Worm (Caenorhabditis elegans) whole organism, young adult: ENCODE measurements around the gene ipla-1.

Source experiments
- athp-1 ChIP-seq: sonication (generic microtip); optimal IDR thresholded peaks from 2 replicates; lab custom pipeline; 2017; ENCODE audit warnings: mild to moderate bottlenecking, missing genetic modification characterization, missing compliant biosample characterization
- ceh-40 ChIP-seq: fragments of 200-800 bp; sonication (Bioruptor generic); IDR thresholded peaks from 2 replicates; pipeline ENCODE4 v1.3.6; 2022; ENCODE audit warnings: missing genetic modification characterization, missing compliant biosample characterization
- let-526 ChIP-seq: fragments of 200-800 bp; sonication (Bioruptor generic); IDR thresholded peaks from 2 replicates; pipeline ENCODE4 v1.3.6; 2022; ENCODE audit warnings: missing genetic modification reagents, missing genetic modification characterization, missing compliant biosample characterization
- lin-26 ChIP-seq: fragments of 200-800 bp; sonication (Bioruptor generic); IDR thresholded peaks from 2 replicates; pipeline ENCODE4 v1.3.6; 2022; ENCODE audit warnings: missing genetic modification reagents, missing genetic modification characterization, missing compliant biosample characterization
- lin-35 ChIP-seq, 3 experiments: fragments of 150-350 bp in 2 of 3; sonication (generic microtip) in 1 of 3; optimal IDR thresholded peaks; 2 replicates each; lab custom pipeline; 2014 to 2018; ENCODE audit warnings: missing biosample characterization in 3 of 3, missing genetic modification characterization in 3 of 3, missing genetic modification reagents in 3 of 3
- mxl-1 ChIP-seq: sonication (generic microtip); optimal IDR thresholded peaks from 2 replicates; lab custom pipeline; 2016; ENCODE audit warnings: missing genetic modification characterization, missing compliant biosample characterization
- nfya-1 ChIP-seq: sonication (generic microtip); optimal IDR thresholded peaks from 2 replicates; lab custom pipeline; 2017; ENCODE audit warnings: antibody characterized with exemption, missing compliant biosample characterization, missing genetic modification characterization, borderline replicate concordance; ENCODE audit not compliant: insufficient read depth
- rpc-1 ChIP-seq, 2 experiments: fragments of 150-350 bp in 1 of 2; sonication (generic microtip) in 1 of 2; optimal IDR thresholded peaks; 2 replicates each; lab custom pipeline; 2014 to 2018; ENCODE audit warnings: missing biosample characterization in 1 of 2, missing genetic modification characterization in 1 of 2, missing genetic modification reagents in 1 of 2, missing genotype in 1 of 2
- unc-130 ChIP-seq: sonication (generic microtip); optimal IDR thresholded peaks from 2 replicates; lab custom pipeline; 2016; ENCODE audit warnings: missing genetic modification reagents, missing genetic modification characterization, missing compliant biosample characterization

DNA sequence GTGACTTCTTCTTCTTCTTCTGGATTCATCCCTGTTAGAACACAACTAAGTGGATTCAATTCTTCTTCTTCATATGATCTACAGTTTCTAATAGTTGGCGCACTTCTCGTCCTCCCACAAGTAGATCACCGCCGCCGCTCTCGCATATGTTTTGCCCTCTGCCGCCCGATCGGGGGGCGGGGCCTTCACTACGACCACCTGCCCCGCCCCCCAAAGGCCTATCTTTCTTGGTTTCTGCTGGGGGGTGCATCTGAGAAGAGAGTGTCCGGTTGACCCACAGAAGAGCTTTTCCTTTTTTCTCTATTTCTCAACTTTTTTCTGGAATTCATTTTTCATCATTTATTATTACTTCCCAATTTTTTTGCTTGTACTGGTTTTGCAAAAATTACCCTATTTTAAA lies 30.0 kb downstream of the ipla-1 start:
- TF ChIP-seq mxl-1 (tag; lab: Kevin White, UChicago) (no peak), unc-130 (no peak), ceh-40 (GFP tag; lab: Robert Waterston, UW) (no peak), athp-1 (tag; lab: Kevin White, UChicago) (no peak), lin-26 (no peak), lin-35 (GFP tag; optimal IDR thresholded peaks at IDR 0.05; lab: Kevin White, UChicago) (no peak), nfya-1 (no peak), rpc-1 (optimal IDR thresholded peaks at IDR 0.05; lab: Kevin White, UChicago) (no peak), rpc-1 (tag; optimal IDR thresholded peaks at IDR 0.05; lab: Kevin White, UChicago) (no peak), let-526 (GFP tag; lab: Robert Waterston, UW) (no peak)
